Fruit fly (Drosophila melanogaster): ENCODE data around the gene Mob2.

DNA sequence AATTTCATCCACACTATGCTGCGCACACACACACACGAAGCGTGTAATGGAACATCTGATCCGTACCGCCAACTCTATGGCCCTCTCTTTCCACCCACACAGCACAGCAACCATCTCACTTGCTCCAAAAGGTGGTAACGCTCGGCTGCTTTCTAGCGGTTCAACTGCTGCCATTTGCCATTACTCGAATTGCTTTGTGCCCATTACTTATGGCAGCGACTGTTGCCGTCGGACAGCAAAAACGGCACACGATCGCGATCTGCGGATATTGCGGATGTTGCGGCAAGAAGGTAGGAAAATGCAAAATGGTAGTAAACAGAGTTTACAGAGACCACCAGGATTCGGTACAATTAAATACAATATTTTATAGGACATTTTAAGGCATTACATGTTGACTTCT is 7.2 kb downstream of the Mob2 start:
- TF ChIP-seq EcR (GFP tag; optimal IDR thresholded peaks at IDR 0.05) (no peak), pan (optimal IDR thresholded peaks at IDR 0.05) (no peak)

Data from whole organism.